Fruit fly (Drosophila melanogaster): Measurements from ENCODE around the gene ChAT.

ChAT gene

DNA sequence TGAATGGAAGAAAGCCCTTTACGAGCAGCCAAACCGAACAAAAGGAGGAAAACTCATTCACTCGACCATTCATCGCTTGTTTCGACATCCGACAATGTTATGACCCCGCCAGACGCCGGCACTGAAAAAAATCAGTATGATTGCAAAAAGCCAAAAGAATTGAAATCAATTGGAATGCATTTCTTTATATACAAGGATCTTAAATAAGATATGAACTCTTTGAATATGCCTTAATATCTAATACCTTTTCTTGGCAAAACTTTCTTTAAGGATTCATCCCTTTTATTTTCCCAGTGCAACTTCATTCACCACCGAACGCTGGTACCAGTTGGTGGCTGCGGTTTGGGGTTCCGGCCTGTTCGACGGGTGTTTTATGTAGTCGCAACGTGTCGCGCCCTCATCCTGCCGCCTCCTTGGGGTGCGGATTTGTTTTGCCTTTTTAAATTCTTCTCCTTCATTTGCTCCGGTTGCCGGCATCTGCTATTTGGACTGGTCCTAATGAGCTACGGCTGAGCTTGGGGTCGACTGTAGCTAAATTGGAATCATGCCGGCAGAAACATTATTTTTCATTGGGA lies 14.6 kb downstream of the ChAT start (continued):
- peak; percentile 88 for TF ChIP-seq Meics (GFP tag; optimal IDR thresholded peaks at IDR 0.05)
- peak; percentile 77 for TF ChIP-seq CG3847 (GFP tag; IDR thresholded peaks at IDR 0.05)
- peak; percentile 60 for TF ChIP-seq btn (GFP tag; optimal IDR thresholded peaks at IDR 0.05)
- TF ChIP-seq chm (GFP tag; IDR thresholded peaks at IDR 0.05): peak; percentile 71
- peak; percentile 29 for TF ChIP-seq shn (GFP tag; optimal IDR thresholded peaks at IDR 0.05)
- TF ChIP-seq sisA (GFP tag; IDR thresholded peaks at IDR 0.05): peak; percentile 84
- peak; percentile 73 for TF ChIP-seq H2.0 (GFP tag; IDR thresholded peaks at IDR 0.05)
- no peak for TF ChIP-seq gfzf (GFP tag; optimal IDR thresholded peaks at IDR 0.05)
- TF ChIP-seq Ravus (GFP tag; IDR thresholded peaks at IDR 0.05): no peak; the same call in 1 of the 2 replicates
- TF ChIP-seq D (optimal IDR thresholded peaks at IDR 0.05): no peak
- TF ChIP-seq D (GFP tag; optimal IDR thresholded peaks at IDR 0.05): peak; percentile 81
- TF ChIP-seq tx (GFP tag; optimal IDR thresholded peaks at IDR 0.05): peak; percentile 72
- peak; percentile 65 for TF ChIP-seq luna (GFP tag; optimal IDR thresholded peaks at IDR 0.05)
- TF ChIP-seq her (GFP tag; optimal IDR thresholded peaks at IDR 0.05): peak; percentile 80
- TF ChIP-seq Lpt (GFP tag; optimal IDR thresholded peaks at IDR 0.05): no peak
- peak; percentile 61 for TF ChIP-seq CG14050 (GFP tag; IDR thresholded peaks at IDR 0.05)
- TF ChIP-seq Usf (GFP tag; optimal IDR thresholded peaks at IDR 0.05): peak; percentile 29
- peak; percentile 88 for TF ChIP-seq mam (GFP tag; optimal IDR thresholded peaks at IDR 0.05)
- no peak for TF ChIP-seq sr (GFP tag; IDR thresholded peaks at IDR 0.05)
- TF ChIP-seq CG2712 (tag; optimal IDR thresholded peaks at IDR 0.05): peak; percentile 93
- TF ChIP-seq ham (GFP tag; IDR thresholded peaks at IDR 0.05): 0 out of 2 replicates have a peak, but pooled peaks have one; percentile 15
- no peak for TF ChIP-seq CG2129 (GFP tag; IDR thresholded peaks at IDR 0.05; ENCODE audit: partially characterized antibody)
- TF ChIP-seq CG15011 (GFP tag; optimal IDR thresholded peaks at IDR 0.05): peak; percentile 73
- TF ChIP-seq Dip2 (GFP tag; IDR thresholded peaks at IDR 0.05): no peak
- no peak for TF ChIP-seq cad (GFP tag; optimal IDR thresholded peaks at IDR 0.05)
- no peak for TF ChIP-seq ftz-f1 (GFP tag; optimal IDR thresholded peaks at IDR 0.05)
- TF ChIP-seq CG2875 (GFP tag; optimal IDR thresholded peaks at IDR 0.05): peak; percentile 71
- peak; percentile 68 for TF ChIP-seq CG8089 (GFP tag; optimal IDR thresholded peaks at IDR 0.05)
- peak; percentile 86 for TF ChIP-seq CG10979 (tag; optimal IDR thresholded peaks at IDR 0.05)
- TF ChIP-seq zf30C (GFP tag; optimal IDR thresholded peaks at IDR 0.05): peak; percentile 82
- TF ChIP-seq CG30020 (tag; optimal IDR thresholded peaks at IDR 0.05): no peak
- peak in 1 of 2 experiments; percentile 18 for TF ChIP-seq crp (GFP tag; optimal IDR thresholded peaks at IDR 0.05)
- peak; percentile 82 for TF ChIP-seq Asciz (GFP tag; optimal IDR thresholded peaks at IDR 0.05)
- no peak for TF ChIP-seq Trl (optimal IDR thresholded peaks at IDR 0.05)
- peak; percentile 71 for TF ChIP-seq Trl (GFP tag; optimal IDR thresholded peaks at IDR 0.05)
- TF ChIP-seq jigr1 (GFP tag; IDR thresholded peaks at IDR 0.05): 0 out of 3 replicates have a peak, but pooled peaks have one; percentile 33
- TF ChIP-seq abd-A (tag; optimal IDR thresholded peaks at IDR 0.05): peak; percentile 97
- peak; percentile 78 for TF ChIP-seq CG4424 (GFP tag; optimal IDR thresholded peaks at IDR 0.05)
- TF ChIP-seq GATAe (GFP tag; conservative IDR thresholded peaks at IDR 0.05): peak; percentile 38; the same call in 1 of the 2 replicates
- peak; percentile 74 for TF ChIP-seq crc (GFP tag; optimal IDR thresholded peaks at IDR 0.05)
- peak; percentile 94 for TF ChIP-seq CG2678 (tag; optimal IDR thresholded peaks at IDR 0.05)
- TF ChIP-seq fru (optimal IDR thresholded peaks at IDR 0.05): no peak
- peak; percentile 56 for TF ChIP-seq CG10321 (GFP tag; IDR thresholded peaks at IDR 0.05)
- peak; percentile 81 for TF ChIP-seq odd (GFP tag; optimal IDR thresholded peaks at IDR 0.05)
- TF ChIP-seq sqz (GFP tag; optimal IDR thresholded peaks at IDR 0.05): peak; percentile 75
- TF ChIP-seq B-H1 (GFP tag; IDR thresholded peaks at IDR 0.05): peak; percentile 78
- peak; percentile 17 for TF ChIP-seq corto (GFP tag; optimal IDR thresholded peaks at IDR 0.05)
- TF ChIP-seq CG14710 (tag; optimal IDR thresholded peaks at IDR 0.05): peak; percentile 74
- TF ChIP-seq klu (GFP tag; IDR thresholded peaks at IDR 0.05): peak; percentile 63; the same call in 1 of the 2 replicates
- TF ChIP-seq CG7745 (tag; optimal IDR thresholded peaks at IDR 0.05): no peak
- TF ChIP-seq CG32772 (GFP tag; IDR thresholded peaks at IDR 0.05): peak; percentile 76
- TF ChIP-seq yki (optimal IDR thresholded peaks at IDR 0.05): no peak

Measured in whole organism, embryonic.